Fruit fly (Drosophila melanogaster) S2 (cell line): ENCODE results near the gene Cyt-c-p.

Experiments
- CG8478 ChIP-seq: fragments of >200 bp; optimal IDR thresholded peaks from 2 replicates; lab custom pipeline; 2018
- CTCF ChIP-seq, 2 experiments: fragments of >200 bp; optimal IDR thresholded peaks; 2 replicates each; lab custom pipeline; 2018

Cyt-c-p gene

dm6 chr2L:16760504-16761417 lies 41.0 kb downstream of the Cyt-c-p start, which contains the start of gene ppk17:
ppk17 (minus strand) TSS chr2L:16760554.
- no peak for TF ChIP-seq CTCF (optimal IDR thresholded peaks at IDR 0.05; lab: Kevin White, UChicago)
- TF ChIP-seq CG8478 (lab: Kevin White, UChicago) = no peak

- no peak for TF ChIP-seq CTCF (optimal IDR thresholded peaks at IDR 0.05; lab: Kevin White, UChicago)
- no peak for TF ChIP-seq CG8478 (lab: Kevin White, UChicago)
Measured at dm6 chr2L:16761891-16762290, 42.2 kb downstream of the Cyt-c-p start.

- TF ChIP-seq CTCF (optimal IDR thresholded peaks at IDR 0.05; lab: Kevin White, UChicago) (no peak), CG8478 (lab: Kevin White, UChicago) (no peak)
Measured at dm6 chr2L:16764480-16764879, 44.7 kb downstream of the Cyt-c-p start.

dm6 chr2L:16766070-16766752 lies 46.5 kb downstream of the Cyt-c-p start, which contains the start of gene Mhc:
Mhc (plus strand) TSS chr2L:16766566.
- TF ChIP-seq CTCF (optimal IDR thresholded peaks at IDR 0.05; lab: Kevin White, UChicago) (no peak), CG8478 (lab: Kevin White, UChicago) (no peak)
